Worm (Caenorhabditis elegans): ENCODE measurements around the gene flad-1.

DNA sequence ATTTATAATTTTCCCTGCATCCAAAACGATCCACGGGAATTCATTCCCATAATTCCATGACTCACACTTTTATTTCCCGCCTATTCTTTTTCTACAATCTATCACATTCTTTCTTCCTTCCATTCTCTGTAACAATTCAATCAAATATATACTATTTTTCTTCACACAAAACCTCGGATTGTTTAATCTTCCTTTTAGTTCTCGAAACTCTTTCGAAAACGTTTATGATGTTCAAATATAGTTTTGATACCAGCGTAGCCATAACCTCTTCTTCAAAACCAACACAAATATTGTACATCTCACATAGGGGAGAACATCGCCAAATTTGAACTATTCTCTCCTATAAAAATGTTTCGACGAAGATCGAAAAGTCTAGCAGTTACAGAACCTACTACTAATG is 46.9 kb downstream of the flad-1 start, which contains the start of gene lec-3:
- no peak for TF ChIP-seq him-1 (tag; optimal IDR thresholded peaks at IDR 0.05)
- no peak for TF ChIP-seq dao-5 (tag; optimal IDR thresholded peaks at IDR 0.05)
- no peak for TF ChIP-seq W03F9.2 (tag; optimal IDR thresholded peaks at IDR 0.05)
